Fruit fly (Drosophila melanogaster): ENCODE measurements around the gene CG4020.

- TF ChIP-seq CG8478 (optimal IDR thresholded peaks at IDR 0.05) (no peak), CTCF (optimal IDR thresholded peaks at IDR 0.05) (no peak)
These were observed 36.8 kb upstream of the CG4020 start, which contains the start of gene CG15764 for dm6 chrX:5868795-5869194.

Data from S2 (cell line).